Worm (Caenorhabditis elegans): ENCODE data around the gene F41H10.1.

Gene F41H10.1

ce11 chrIV:5397539-5397938 is 14.8 kb downstream of the F41H10.1 start, which contains the start of gene ZK616.2:
Gene ZK616.2 (plus strand): TSS chrIV:5397839.
- TF ChIP-seq T23F11.4 (GFP tag; optimal IDR thresholded peaks at IDR 0.05) = no peak
- TF ChIP-seq ceh-14 (tag; optimal IDR thresholded peaks at IDR 0.05) = no peak
- no peak for TF ChIP-seq ceh-45 (GFP tag; IDR thresholded peaks at IDR 0.05)
- no peak for TF ChIP-seq K09A11.1 (tag; optimal IDR thresholded peaks at IDR 0.05; ENCODE audit: insufficient read depth)
- no peak for TF ChIP-seq ceh-34 (tag; optimal IDR thresholded peaks at IDR 0.05)
- no peak for TF ChIP-seq ttx-3 (tag; optimal IDR thresholded peaks at IDR 0.05)

ce11 chrIV:5400609-5401008 is 17.9 kb downstream of the F41H10.1 start, which contains the start of gene ZK616.1:
Gene ZK616.1 (plus strand): TSS chrIV:5400909.
- no peak for TF ChIP-seq npax-4 (tag; optimal IDR thresholded peaks at IDR 0.05)
- TF ChIP-seq ceh-22 (tag; optimal IDR thresholded peaks at IDR 0.05) = no peak
- no peak for TF ChIP-seq Y22D7AL.16 (tag; optimal IDR thresholded peaks at IDR 0.05)

- TF ChIP-seq pat-9 (tag; optimal IDR thresholded peaks at IDR 0.05) (no peak), pag-3 (tag; optimal IDR thresholded peaks at IDR 0.05; ENCODE audit: borderline replicate concordance) (no peak), fax-1 (tag; optimal IDR thresholded peaks at IDR 0.05) (no peak), zip-5 (tag; optimal IDR thresholded peaks at IDR 0.05) (no peak), che-1 (tag; optimal IDR thresholded peaks at IDR 0.05) (no peak), lin-11 (tag; optimal IDR thresholded peaks at IDR 0.05) (no peak), pax-1 (tag; optimal IDR thresholded peaks at IDR 0.05) (no peak), ceh-2 (tag; optimal IDR thresholded peaks at IDR 0.05) (no peak), Y22D7AL.16 (tag; optimal IDR thresholded peaks at IDR 0.05) (no peak), sox-4 (tag; optimal IDR thresholded peaks at IDR 0.05) (no peak), unc-3 (GFP tag; conservative IDR thresholded peaks at IDR 0.05) (no peak), unc-3 (tag; optimal IDR thresholded peaks at IDR 0.05) (no peak), ceh-31 (tag; optimal IDR thresholded peaks at IDR 0.05) (no peak)
Observed at ce11 chrIV:5405345-5405744, 22.6 kb downstream of the F41H10.1 start, which contains the start of gene ZK616.61. Gene ZK616.61 (plus strand): TSS chrIV:5405645.

- TF ChIP-seq unc-3 (GFP tag; conservative IDR thresholded peaks at IDR 0.05) = no peak
- no peak for TF ChIP-seq unc-3 (tag; optimal IDR thresholded peaks at IDR 0.05)
- no peak for TF ChIP-seq hlh-8 (tag; optimal IDR thresholded peaks at IDR 0.05)
- no peak for TF ChIP-seq nhr-11 (tag; optimal IDR thresholded peaks at IDR 0.05)
- TF ChIP-seq elt-4 (tag; optimal IDR thresholded peaks at IDR 0.05) = no peak
Observed at ce11 chrIV:5409112-5409511, 26.4 kb downstream of the F41H10.1 start.

- no peak for TF ChIP-seq F13H6.1 (tag; optimal IDR thresholded peaks at IDR 0.05)
- no peak for TF ChIP-seq hlh-13 (GFP tag; optimal IDR thresholded peaks at IDR 0.05)
Observed at ce11 chrIV:5411120-5411519, 28.4 kb downstream of the F41H10.1 start, which contains the start of gene ZK616.65. Gene ZK616.65 (minus strand): TSS chrIV:5411220.

- TF ChIP-seq nfya-1 (tag; optimal IDR thresholded peaks at IDR 0.05) (no peak), ahr-1 (tag; optimal IDR thresholded peaks at IDR 0.05) (no peak)
Observed at ce11 chrIV:5411641-5412337, 29.1 kb downstream of the F41H10.1 start, which contains the start of gene ZK616.8. Gene ZK616.8 (minus strand): TSS chrIV:5412193.

- TF ChIP-seq npax-4 (tag; optimal IDR thresholded peaks at IDR 0.05) (no peak), K02D7.2 (tag; optimal IDR thresholded peaks at IDR 0.05) (no peak), ceh-14 (tag; optimal IDR thresholded peaks at IDR 0.05) (no peak), gmeb-2 (tag; optimal IDR thresholded peaks at IDR 0.05) (no peak), fax-1 (tag; optimal IDR thresholded peaks at IDR 0.05) (no peak), unc-86 (tag; optimal IDR thresholded peaks at IDR 0.05) (no peak), odd-2 (tag; optimal IDR thresholded peaks at IDR 0.05) (no peak), ets-4 (tag; optimal IDR thresholded peaks at IDR 0.05) (no peak), F13H6.1 (tag; optimal IDR thresholded peaks at IDR 0.05) (no peak), ceh-31 (tag; optimal IDR thresholded peaks at IDR 0.05) (no peak)
Observed at ce11 chrIV:5415696-5416095, 33.0 kb downstream of the F41H10.1 start, which contains the start of gene spp-7. Gene spp-7 (minus strand): TSS chrIV:5415796.
